Fruit fly (Drosophila melanogaster) whole organism, embryonic: Measurements from ENCODE around the gene CG17816.
A peak's percentile ranks its signal among the peaks of the same experiment; 100 is the strongest.

Source experiments
- CG12071 ChIP-seq: fragments of 200-800 bp; sonication (Bioruptor generic); optimal IDR thresholded peaks from 3 replicates; lab custom pipeline; 2018; ENCODE audit warnings: missing biosample characterization, mild to moderate bottlenecking, missing genetic modification characterization
- CG13296 ChIP-seq: fragments of 200-800 bp; sonication (Bioruptor generic); optimal IDR thresholded peaks from 3 replicates; lab custom pipeline; 2018; ENCODE audit warnings: missing biosample characterization, mild to moderate bottlenecking, missing genetic modification characterization
- CG31441 ChIP-seq: fragments of 200-800 bp; sonication (Bioruptor generic); IDR thresholded peaks from 2 replicates; pipeline ENCODE4 v1.3.6; 2022; ENCODE audit warnings: missing biosample characterization, missing genetic modification characterization
- CG9437 ChIP-seq: fragments of 200-800 bp; sonication (Bioruptor generic); optimal IDR thresholded peaks from 2 replicates; lab custom pipeline; 2018; ENCODE audit warnings: missing biosample characterization, mild to moderate bottlenecking, missing genetic modification characterization
- ac ChIP-seq: fragments of 200-800 bp; sonication (Bioruptor generic); optimal IDR thresholded peaks from 3 replicates; lab custom pipeline; 2017; ENCODE audit warnings: missing biosample characterization, mild to moderate bottlenecking, missing genetic modification characterization
- al ChIP-seq: fragments of 200-800 bp; sonication (Bioruptor generic); IDR thresholded peaks from 2 replicates; pipeline ENCODE4 v1.3.6; 2022; ENCODE audit warnings: missing biosample characterization, missing genetic modification characterization
- ash1 ChIP-seq: fragments of 200-800 bp; sonication (Bioruptor generic); optimal IDR thresholded peaks from 2 replicates; lab custom pipeline; 2018; ENCODE audit warnings: missing biosample characterization, mild to moderate bottlenecking, missing genetic modification characterization
- chif ChIP-seq, 2 experiments: fragments of 200-800 bp; sonication (Bioruptor generic); optimal IDR thresholded peaks; 3 replicates each; lab custom pipeline; 2016; ENCODE audit warnings: missing biosample characterization in 2 of 2, missing genetic modification characterization in 2 of 2
- repo ChIP-seq: fragments of 200-800 bp; sonication (Bioruptor generic); optimal IDR thresholded peaks from 2 replicates; lab custom pipeline; 2016; ENCODE audit warnings: missing biosample characterization, missing genetic modification characterization
- rib ChIP-seq: fragments of 200-800 bp; sonication (Bioruptor generic); IDR thresholded peaks from 2 replicates; pipeline ENCODE4 v1.3.6; 2022; ENCODE audit warnings: missing biosample characterization, missing genetic modification characterization

The CG17816 gene

DNA sequence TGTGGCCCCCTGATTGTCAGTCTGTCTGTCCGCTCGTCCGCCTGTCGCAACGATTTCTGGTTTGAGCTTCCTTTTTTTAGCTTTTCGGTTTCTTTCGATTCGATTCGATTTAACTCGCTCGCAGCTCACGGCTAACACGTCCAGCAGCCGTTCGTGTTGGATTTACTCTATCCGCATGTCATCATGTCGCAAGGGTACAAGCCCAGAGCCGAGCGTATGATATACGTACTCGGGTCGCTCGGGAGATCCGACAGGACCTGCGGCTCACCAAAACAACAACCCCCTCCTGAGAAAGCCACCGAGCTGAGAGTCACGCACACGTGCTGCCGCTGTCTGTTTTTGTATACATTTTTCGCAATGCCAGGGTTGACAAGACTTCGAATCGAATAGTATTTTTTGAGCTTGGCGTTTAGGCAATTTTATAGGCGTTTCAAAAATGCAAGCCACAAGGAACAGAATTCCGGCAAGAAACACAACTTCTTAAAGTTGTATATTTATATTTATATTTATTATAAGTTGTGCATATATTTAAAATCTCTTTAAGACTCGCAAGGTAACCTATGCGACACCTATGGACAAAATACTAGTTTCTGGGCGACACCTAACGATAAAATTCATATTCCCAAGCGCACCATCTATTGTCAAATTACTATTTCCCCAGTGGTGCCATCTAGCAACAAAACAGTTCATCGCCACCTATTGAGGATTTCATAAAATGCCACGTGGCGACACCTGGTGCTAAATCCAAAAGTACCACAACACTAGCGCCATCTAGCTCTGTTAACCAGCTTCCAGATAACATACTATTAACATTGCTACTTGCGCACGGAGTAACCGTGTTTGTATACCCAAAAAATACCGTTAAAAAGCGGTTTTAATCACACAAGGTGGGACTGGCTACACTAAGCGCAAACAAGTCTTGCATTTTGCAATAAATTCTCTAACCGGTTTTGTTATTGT is 76.6 kb downstream of the CG17816 start, which contains the start of the genes CG2993 and sgll (continued):
- TF ChIP-seq CG31441 (GFP tag; lab: Robert Waterston, UW): peak; percentile 76
- TF ChIP-seq CG12071: peak; percentile 49
- no peak; the same call in 1 of the 2 replicates for TF ChIP-seq rib
- peak; percentile 68 for TF ChIP-seq ac
- peak; percentile 85 for TF ChIP-seq repo (GFP tag; lab: Kevin White, UChicago)
- peak; percentile 81 for TF ChIP-seq al (GFP tag; lab: Robert Waterston, UW)
- TF ChIP-seq chif (GFP tag; optimal IDR thresholded peaks at IDR 0.05; lab: Kevin White, UChicago): peak; percentile 90 to 97
- TF ChIP-seq CG13296: no peak
- peak; percentile 51 for TF ChIP-seq CG9437 (GFP tag; lab: Kevin White, UChicago)
- peak; percentile 75 for TF ChIP-seq ash1
